Fruit fly (Drosophila melanogaster) whole organism, embryonic: ENCODE results near the gene osp.

Experiments
- BtbVII ChIP-seq: fragments of 200-800 bp; sonication (Bioruptor generic); optimal IDR thresholded peaks from 3 replicates; lab custom pipeline; 2017; ENCODE audit warnings: missing biosample characterization, mild to moderate bottlenecking, missing genetic modification characterization
- CG10543 ChIP-seq: fragments of 200-800 bp; sonication (Bioruptor generic); optimal IDR thresholded peaks from 3 replicates; lab custom pipeline; 2017; ENCODE audit warnings: missing biosample characterization, mild to moderate bottlenecking, missing genetic modification characterization, moderate library complexity
- CG11696 ChIP-seq: fragments of 200-800 bp; sonication (Bioruptor generic); IDR thresholded peaks from 2 replicates; pipeline ENCODE4 v1.3.6; 2022; ENCODE audit warnings: missing biosample characterization, missing genetic modification characterization
- CG12299 ChIP-seq: fragments of 200-800 bp; sonication (Bioruptor generic); optimal IDR thresholded peaks from 2 replicates; lab custom pipeline; 2018; ENCODE audit warnings: missing biosample characterization, mild to moderate bottlenecking, missing genetic modification characterization
- CG14050 ChIP-seq: fragments of 200-800 bp; sonication (Bioruptor generic); IDR thresholded peaks from 3 replicates; pipeline ENCODE4 v1.3.6; 2022; ENCODE audit warnings: missing biosample characterization, missing genetic modification characterization
- CG14965 ChIP-seq: fragments of 200-800 bp; sonication (Bioruptor generic); optimal IDR thresholded peaks from 2 replicates; lab custom pipeline; 2016; ENCODE audit warnings: missing biosample characterization, missing genetic modification characterization, borderline replicate concordance
- CG3065 ChIP-seq: fragments of 200-800 bp; sonication (Bioruptor generic); optimal IDR thresholded peaks from 2 replicates; lab custom pipeline; 2016; ENCODE audit warnings: missing biosample characterization, missing genetic modification characterization
- CG3407 ChIP-seq: fragments of 200-800 bp; sonication (Bioruptor generic); optimal IDR thresholded peaks from 2 replicates; lab custom pipeline; 2018; ENCODE audit warnings: missing biosample characterization, mild to moderate bottlenecking, missing genetic modification characterization
- CG3995 ChIP-seq: fragments of 200-800 bp; sonication (Bioruptor generic); optimal IDR thresholded peaks from 3 replicates; lab custom pipeline; 2016; ENCODE audit warnings: missing biosample characterization, missing genetic modification characterization
- CG4404 ChIP-seq: fragments of 200-800 bp; sonication (Bioruptor generic); IDR thresholded peaks from 2 replicates; pipeline ENCODE4 v1.3.6; 2022; ENCODE audit warnings: missing biosample characterization, missing genetic modification characterization
- CG5953 ChIP-seq: fragments of 200-800 bp; sonication (Bioruptor generic); IDR thresholded peaks from 2 replicates; pipeline ENCODE4 v1.3.6; 2022; ENCODE audit warnings: missing biosample characterization, missing genetic modification characterization
- CG6654 ChIP-seq: fragments of 200-800 bp; sonication (Bioruptor generic); optimal IDR thresholded peaks from 2 replicates; lab custom pipeline; 2017; ENCODE audit warnings: missing biosample characterization, mild to moderate bottlenecking, missing genetic modification characterization
- CG7556 ChIP-seq: fragments of 200-800 bp; sonication (Bioruptor generic); optimal IDR thresholded peaks from 2 replicates; lab custom pipeline; 2017; ENCODE audit warnings: missing biosample characterization, mild to moderate bottlenecking, missing genetic modification characterization
- CG7745 ChIP-seq: fragments of 200-800 bp; sonication (Bioruptor generic); optimal IDR thresholded peaks from 2 replicates; lab custom pipeline; 2018; ENCODE audit warnings: missing biosample characterization, mild to moderate bottlenecking, missing genetic modification characterization, moderate library complexity
- CG8388 ChIP-seq: fragments of 200-800 bp; sonication (Bioruptor generic); optimal IDR thresholded peaks from 2 replicates; lab custom pipeline; 2019; ENCODE audit warnings: missing biosample characterization, mild to moderate bottlenecking, missing genetic modification characterization, moderate library complexity
- CG8765 ChIP-seq: fragments of 200-800 bp; sonication (Bioruptor generic); IDR thresholded peaks from 2 replicates; pipeline ENCODE4 v1.3.6; 2022; ENCODE audit warnings: missing biosample characterization, missing genetic modification characterization
- CG8944 ChIP-seq: fragments of 200-800 bp; sonication (Bioruptor generic); optimal IDR thresholded peaks from 3 replicates; lab custom pipeline; 2016; ENCODE audit warnings: missing biosample characterization, missing genetic modification characterization
- CG9876 ChIP-seq: fragments of 200-800 bp; sonication (Bioruptor generic); optimal IDR thresholded peaks from 2 replicates; lab custom pipeline; 2016; ENCODE audit warnings: missing biosample characterization, missing genetic modification characterization
- Dbx ChIP-seq: fragments of 200-800 bp; sonication (Bioruptor generic); IDR thresholded peaks from 3 replicates; pipeline ENCODE4 v1.3.6; 2022; ENCODE audit warnings: missing biosample characterization, missing genetic modification characterization
- Deaf1 ChIP-seq: fragments of 200-800 bp; optimal IDR thresholded peaks from 3 replicates; lab custom pipeline; 2019; ENCODE audit warnings: missing biosample characterization, mild to moderate bottlenecking, missing genetic modification characterization, moderate library complexity
- Dek ChIP-seq: fragments of 200-800 bp; sonication (Bioruptor generic); optimal IDR thresholded peaks from 3 replicates; lab custom pipeline; 2019; ENCODE audit warnings: missing biosample characterization, mild to moderate bottlenecking, missing genetic modification characterization, moderate library complexity
- Fer2 ChIP-seq: fragments of 200-800 bp; sonication (Bioruptor generic); optimal IDR thresholded peaks from 2 replicates; lab custom pipeline; 2018; ENCODE audit warnings: missing biosample characterization, mild to moderate bottlenecking, missing genetic modification characterization, moderate library complexity
- Hr3 ChIP-seq: fragments of 200-800 bp; sonication (Bioruptor generic); optimal IDR thresholded peaks from 3 replicates; lab custom pipeline; 2016; ENCODE audit warnings: missing biosample characterization, missing genetic modification characterization
- MBD-R2 ChIP-seq: fragments of 200-800 bp; sonication (Bioruptor generic); IDR thresholded peaks from 2 replicates; pipeline ENCODE4 v1.3.6; 2022; ENCODE audit warnings: missing biosample characterization, missing genetic modification characterization
- MTF-1 ChIP-seq: fragments of 200-800 bp; sonication (Bioruptor generic); optimal IDR thresholded peaks from 2 replicates; lab custom pipeline; 2018; ENCODE audit warnings: missing biosample characterization, mild to moderate bottlenecking, missing genetic modification characterization, borderline replicate concordance
- Mad ChIP-seq: fragments of 200-800 bp; sonication (Bioruptor generic); optimal IDR thresholded peaks from 2 replicates; lab custom pipeline; 2016; ENCODE audit warnings: missing biosample characterization, missing genetic modification characterization
- Myb ChIP-seq: fragments of 200-800 bp; sonication (Bioruptor generic); optimal IDR thresholded peaks from 2 replicates; lab custom pipeline; 2016; ENCODE audit warnings: missing biosample characterization, missing genetic modification characterization
- Opbp ChIP-seq: fragments of 200-800 bp; sonication (Bioruptor generic); IDR thresholded peaks from 3 replicates; pipeline ENCODE4 v1.3.6; 2022; ENCODE audit warnings: missing biosample characterization, missing genetic modification characterization; ENCODE audit not compliant: partially characterized antibody
- Pdp1 ChIP-seq, 2 experiments: fragments of 200-800 bp; sonication (Bioruptor generic); optimal IDR thresholded peaks; 3 replicates each; lab custom pipeline; 2016; ENCODE audit warnings: missing biosample characterization in 2 of 2, missing genetic modification characterization in 2 of 2, mild to moderate bottlenecking in 1 of 2, moderate library complexity in 1 of 2
- Ravus ChIP-seq: fragments of 200-800 bp; sonication (Bioruptor generic); IDR thresholded peaks from 2 replicates; pipeline ENCODE4 v1.3.6; 2022; ENCODE audit warnings: missing biosample characterization, missing genetic modification characterization
- Side ChIP-seq: fragments of 200-800 bp; sonication (Bioruptor generic); optimal IDR thresholded peaks from 2 replicates; lab custom pipeline; 2016; ENCODE audit warnings: missing biosample characterization, missing genetic modification characterization
- Spps ChIP-seq: fragments of 200-800 bp; sonication (Bioruptor generic); optimal IDR thresholded peaks from 2 replicates; lab custom pipeline; 2018; ENCODE audit warnings: missing biosample characterization, mild to moderate bottlenecking, missing genetic modification characterization
- Xrp1 ChIP-seq: fragments of 200-800 bp; sonication (Bioruptor generic); IDR thresholded peaks from 2 replicates; pipeline ENCODE4 v1.3.6; 2022; ENCODE audit warnings: missing biosample characterization, missing genetic modification characterization
- bigmax ChIP-seq: fragments of 200-800 bp; sonication (Bioruptor generic); optimal IDR thresholded peaks from 2 replicates; lab custom pipeline; 2018; ENCODE audit warnings: missing biosample characterization, mild to moderate bottlenecking, missing genetic modification characterization
- cato ChIP-seq: fragments of 200-800 bp; sonication (Bioruptor generic); optimal IDR thresholded peaks from 2 replicates; lab custom pipeline; 2016; ENCODE audit warnings: missing biosample characterization, missing genetic modification characterization, borderline replicate concordance
- crol ChIP-seq: fragments of 200-800 bp; sonication (Bioruptor generic); IDR thresholded peaks from 2 replicates; pipeline ENCODE4 v1.3.6; 2022; ENCODE audit warnings: missing biosample characterization, missing genetic modification characterization
- fd102C ChIP-seq: fragments of 200-800 bp; sonication (Bioruptor generic); optimal IDR thresholded peaks from 2 replicates; lab custom pipeline; 2018; ENCODE audit warnings: missing biosample characterization, mild to moderate bottlenecking, missing genetic modification characterization, moderate library complexity
- fd3F ChIP-seq: fragments of 200-800 bp; sonication (Bioruptor generic); optimal IDR thresholded peaks from 2 replicates; lab custom pipeline; 2018; ENCODE audit warnings: missing biosample characterization, mild to moderate bottlenecking, missing genetic modification characterization, moderate library complexity
- ftz-f1 ChIP-seq: fragments of 200-800 bp; sonication (Bioruptor generic); optimal IDR thresholded peaks from 2 replicates; lab custom pipeline; 2016; ENCODE audit warnings: missing biosample characterization, missing genetic modification characterization
- gsb-n ChIP-seq: fragments of 200-800 bp; sonication (Bioruptor generic); optimal IDR thresholded peaks from 3 replicates; lab custom pipeline; 2018; ENCODE audit warnings: missing biosample characterization, mild to moderate bottlenecking, missing genetic modification characterization
- jigr1 ChIP-seq: fragments of 200-800 bp; sonication (Bioruptor generic); IDR thresholded peaks from 3 replicates; pipeline ENCODE4 v1.3.6; 2022; ENCODE audit warnings: missing biosample characterization, missing genetic modification characterization
- lab ChIP-seq: fragments of 200-800 bp; sonication (Bioruptor generic); optimal IDR thresholded peaks from 3 replicates; lab custom pipeline; 2017; ENCODE audit warnings: missing biosample characterization, missing genetic modification characterization, mild to moderate bottlenecking, moderate library complexity, missing genetic modification reagents
- pho ChIP-seq: fragments of 200-800 bp; sonication (Bioruptor generic); optimal IDR thresholded peaks from 2 replicates; lab custom pipeline; 2016; ENCODE audit warnings: missing biosample characterization, missing genetic modification characterization
- row ChIP-seq: fragments of 200-800 bp; sonication (Bioruptor generic); IDR thresholded peaks from 3 replicates; pipeline ENCODE4 v1.3.6; 2022; ENCODE audit warnings: missing biosample characterization, missing genetic modification characterization
- sc ChIP-seq, 3 experiments: fragments of >200 bp in 2 of 3; fragments of 200-800 bp in 1 of 3; sonication (Bioruptor generic) in 1 of 3; optimal IDR thresholded peaks; 2 replicates in 2 of 3; 3 replicates in 1 of 3; lab custom pipeline; 2017; ENCODE audit warnings: mild to moderate bottlenecking in 1 of 3, missing biosample characterization in 1 of 3, missing genetic modification characterization in 1 of 3, missing genetic modification reagents in 1 of 3
- sima ChIP-seq: fragments of 200-800 bp; sonication (Bioruptor generic); optimal IDR thresholded peaks from 2 replicates; lab custom pipeline; 2016; ENCODE audit warnings: missing biosample characterization, missing genetic modification characterization
- sug ChIP-seq: fragments of 200-800 bp; optimal IDR thresholded peaks from 2 replicates; lab custom pipeline; 2019; ENCODE audit warnings: missing biosample characterization, mild to moderate bottlenecking, missing genetic modification characterization, moderate library complexity
- vfl ChIP-seq: fragments of 200-800 bp; sonication (Bioruptor generic); optimal IDR thresholded peaks from 2 replicates; lab custom pipeline; 2016; ENCODE audit warnings: missing biosample characterization, missing genetic modification characterization
- vnd ChIP-seq: fragments of 200-800 bp; sonication (Bioruptor generic); IDR thresholded peaks from 3 replicates; pipeline ENCODE4 v1.3.6; 2022; ENCODE audit warnings: missing biosample characterization, missing genetic modification characterization; ENCODE audit not compliant: partially characterized antibody
- yki ChIP-seq: fragments of >200 bp; optimal IDR thresholded peaks from 3 replicates; lab custom pipeline; 2018

The osp gene

DNA sequence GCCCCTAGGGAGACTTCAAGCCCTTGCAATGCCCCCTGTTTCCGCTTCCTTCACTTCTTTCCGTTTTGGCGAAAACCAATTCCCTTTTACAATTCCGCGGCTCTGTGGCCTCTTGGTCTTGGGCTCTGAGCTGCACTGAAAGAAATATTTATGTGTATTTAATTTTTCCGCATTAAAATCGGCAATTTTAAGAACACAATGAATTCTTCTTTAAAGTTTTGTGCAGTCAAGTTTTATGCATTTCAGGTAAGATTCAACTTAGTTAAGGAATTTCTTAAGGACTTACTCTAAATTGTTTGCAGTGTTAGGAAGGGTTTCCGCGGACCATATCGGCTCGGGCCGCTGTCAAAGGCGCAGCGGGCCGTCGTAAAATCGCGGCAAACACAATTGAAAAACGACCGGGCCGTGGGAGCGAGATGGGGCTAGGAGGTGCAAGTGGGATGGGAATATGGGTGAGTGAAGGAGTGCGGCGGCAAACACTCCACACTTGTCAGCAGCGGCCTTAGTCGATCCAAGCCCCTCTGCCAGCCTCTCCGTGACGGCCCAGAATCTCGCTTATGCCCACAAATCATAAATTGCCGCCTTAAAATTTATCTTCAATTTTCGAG is 136.9 kb downstream of the osp start (continued):
- TF ChIP-seq CG3065 (GFP tag; lab: Kevin White, UChicago), result peak; percentile 25
- no peak for TF ChIP-seq sug
- TF ChIP-seq jigr1 (GFP tag; lab: Robert Waterston, UW), result no peak
- no peak for TF ChIP-seq crol
- TF ChIP-seq bigmax (GFP tag; lab: Kevin White, UChicago), result no peak
- TF ChIP-seq CG14965 (GFP tag; lab: Kevin White, UChicago), result peak; percentile 15
- peak; percentile 40 for TF ChIP-seq Mad
- TF ChIP-seq Dbx (GFP tag; lab: Robert Waterston, UW), result no peak
- peak; percentile 9 for TF ChIP-seq Dek (tag; lab: Kevin White, UChicago)
- TF ChIP-seq CG3407, result peak; percentile 59
- TF ChIP-seq Side (GFP tag; lab: Kevin White, UChicago), result peak; percentile 1
- peak; percentile 50; the same call in 1 of the 2 replicates for TF ChIP-seq CG5953
- TF ChIP-seq yki, result no peak
- peak; percentile 45 for TF ChIP-seq CG12299 (tag; lab: Kevin White, UChicago)
- no peak for TF ChIP-seq MBD-R2 (GFP tag; lab: Robert Waterston, UW)
- no peak for TF ChIP-seq CG10543 (GFP tag; lab: Kevin White, UChicago)
- peak; percentile 20 for TF ChIP-seq Deaf1 (tag; lab: Kevin White, UChicago)
- TF ChIP-seq Ravus (GFP tag; lab: Robert Waterston, UW), result no peak
- no peak for TF ChIP-seq vnd (GFP tag; lab: Robert Waterston, UW)
- peak; percentile 12 for TF ChIP-seq vfl
- TF ChIP-seq fd102C (GFP tag; lab: Kevin White, UChicago), result peak; percentile 67
- TF ChIP-seq CG7745 (tag; lab: Kevin White, UChicago), result no peak
- TF ChIP-seq Hr3 (GFP tag; lab: Kevin White, UChicago), result peak; percentile 36
- TF ChIP-seq pho (GFP tag; lab: Kevin White, UChicago), result no peak
- peak; percentile 56 for TF ChIP-seq CG4404 (GFP tag; lab: Robert Waterston, UW)
- TF ChIP-seq CG11696 (GFP tag; lab: Robert Waterston, UW), result peak; percentile 42; the same call in 1 of the 2 replicates
- TF ChIP-seq gsb-n (tag; lab: Kevin White, UChicago), result peak; percentile 75
- no peak for TF ChIP-seq CG3995 (GFP tag; lab: Kevin White, UChicago)
- TF ChIP-seq BtbVII (GFP tag; lab: Kevin White, UChicago), result peak; percentile 61
- peak; percentile 42 for TF ChIP-seq Spps (tag; lab: Kevin White, UChicago)
- peak; percentile 43 for TF ChIP-seq Myb
- peak; percentile 68 for TF ChIP-seq CG8388 (GFP tag; lab: Kevin White, UChicago)
- TF ChIP-seq Opbp (GFP tag; lab: Robert Waterston, UW), result no peak
- no peak for TF ChIP-seq ftz-f1 (GFP tag; lab: Kevin White, UChicago)
- TF ChIP-seq fd3F (GFP tag; lab: Kevin White, UChicago), result no peak
- no peak for TF ChIP-seq sc (optimal IDR thresholded peaks at IDR 0.05; lab: Kevin White, UChicago)
- peak; percentile 50 for TF ChIP-seq sc (GFP tag; optimal IDR thresholded peaks at IDR 0.05; lab: Kevin White, UChicago)
- peak; percentile 54 for TF ChIP-seq CG8944
- TF ChIP-seq MTF-1, result peak; percentile 45
- TF ChIP-seq lab (GFP tag; lab: Kevin White, UChicago), result peak; percentile 69
- TF ChIP-seq Pdp1 (GFP tag; optimal IDR thresholded peaks at IDR 0.05; lab: Kevin White, UChicago), result peak; percentile 39 to 60
- TF ChIP-seq CG6654 (GFP tag; lab: Kevin White, UChicago), result peak; percentile 19
- peak; percentile 18 for TF ChIP-seq sima (GFP tag; lab: Kevin White, UChicago)
- TF ChIP-seq CG14050 (GFP tag; lab: Robert Waterston, UW), result peak; percentile 23; the same call in 1 of the 3 replicates
- TF ChIP-seq row (GFP tag; lab: Robert Waterston, UW), result peak; percentile 63
- peak; percentile 68 for TF ChIP-seq CG8765 (GFP tag; lab: Robert Waterston, UW)
- peak; percentile 82 for TF ChIP-seq Xrp1
- peak; percentile 48 for TF ChIP-seq cato (GFP tag; lab: Kevin White, UChicago)
- peak; percentile 15 for TF ChIP-seq Fer2 (tag; lab: Kevin White, UChicago)
- TF ChIP-seq CG9876 (GFP tag; lab: Kevin White, UChicago), result peak; percentile 32
- TF ChIP-seq CG7556, result peak; percentile 71
